Fruit fly (Drosophila melanogaster): ENCODE measurements around the gene CG8353.

The CG8353 gene

DNA sequence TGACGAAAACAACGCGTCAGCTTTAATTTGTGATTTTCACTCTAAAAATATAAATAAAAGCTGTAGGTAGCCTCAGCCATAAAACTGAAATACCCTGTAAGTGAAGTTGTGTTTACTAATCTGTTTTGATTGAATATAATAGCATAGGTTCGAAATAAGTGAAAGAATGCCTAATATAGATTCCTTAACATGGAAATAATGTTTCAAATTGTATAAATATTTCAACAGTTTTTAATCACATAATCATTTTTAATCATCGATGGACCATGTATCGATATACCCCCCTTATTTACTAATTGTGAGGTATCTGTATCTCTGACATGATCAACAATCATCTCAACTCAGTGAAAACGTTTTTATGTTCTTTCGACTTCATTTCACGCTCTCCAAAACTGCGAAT, 41.6 kb downstream of the CG8353 start (continued):
- TF ChIP-seq CG9817 (tag; optimal IDR thresholded peaks at IDR 0.05) (no peak), CG11398 (GFP tag; optimal IDR thresholded peaks at IDR 0.05) (no peak), CG12769 (tag; optimal IDR thresholded peaks at IDR 0.05) (no peak), CG30431 (GFP tag; optimal IDR thresholded peaks at IDR 0.05) (no peak), ato (GFP tag; IDR thresholded peaks at IDR 0.05; ENCODE audit: partially characterized antibody) (no peak), Hr39 (optimal IDR thresholded peaks at IDR 0.05) (no peak), CG2889 (GFP tag; IDR thresholded peaks at IDR 0.05) (0 out of 3 replicates have a peak, but pooled peaks have one; percentile 22), CG10565 (GFP tag; optimal IDR thresholded peaks at IDR 0.05) (no peak), CG7271 (tag; optimal IDR thresholded peaks at IDR 0.05) (no peak), CG3995 (GFP tag; optimal IDR thresholded peaks at IDR 0.05) (no peak), Mad (GFP tag; optimal IDR thresholded peaks at IDR 0.05) (no peak), klu (GFP tag; IDR thresholded peaks at IDR 0.05) (no peak), CG10147 (GFP tag; optimal IDR thresholded peaks at IDR 0.05) (no peak), hbn (GFP tag; IDR thresholded peaks at IDR 0.05; ENCODE audit: partially characterized antibody) (no peak), Nf-YC (tag; optimal IDR thresholded peaks at IDR 0.05) (no peak), CG1792 (GFP tag; optimal IDR thresholded peaks at IDR 0.05) (no peak), CG17328 (GFP tag; IDR thresholded peaks at IDR 0.05) (0 out of 2 replicates have a peak, but pooled peaks have one; percentile 8), CG13287 (GFP tag; IDR thresholded peaks at IDR 0.05; ENCODE audit: partially characterized antibody) (no peak), mirr (GFP tag; optimal IDR thresholded peaks at IDR 0.05) (no peak), stc (GFP tag; IDR thresholded peaks at IDR 0.05) (0 out of 2 replicates have a peak, but pooled peaks have one; percentile 12), Stat92E (GFP tag; optimal IDR thresholded peaks at IDR 0.05) (no peak), CG3281 (GFP tag; optimal IDR thresholded peaks at IDR 0.05) (no peak), pb (GFP tag; optimal IDR thresholded peaks at IDR 0.05) (no peak), caup (GFP tag; optimal IDR thresholded peaks at IDR 0.05; ENCODE audit: severe bottlenecking) (no peak), Dip2 (GFP tag; IDR thresholded peaks at IDR 0.05) (no peak), Fer1 (GFP tag; optimal IDR thresholded peaks at IDR 0.05) (no peak), crc (GFP tag; optimal IDR thresholded peaks at IDR 0.05) (no peak), trh (GFP tag; optimal IDR thresholded peaks at IDR 0.05) (no peak), Optix (GFP tag; IDR thresholded peaks at IDR 0.05) (no peak), CG1602 (GFP tag; optimal IDR thresholded peaks at IDR 0.05) (no peak), CG6683 (GFP tag; optimal IDR thresholded peaks at IDR 0.05) (no peak), CG7556 (GFP tag; optimal IDR thresholded peaks at IDR 0.05) (no peak), btn (GFP tag; optimal IDR thresholded peaks at IDR 0.05) (no peak), Dll (GFP tag; IDR thresholded peaks at IDR 0.05; ENCODE audit: partially characterized antibody) (no peak), onecut (GFP tag; IDR thresholded peaks at IDR 0.05) (no peak), CG30403 (GFP tag; optimal IDR thresholded peaks at IDR 0.05) (no peak), ro (GFP tag; IDR thresholded peaks at IDR 0.05) (no peak), CG11085 (GFP tag; IDR thresholded peaks at IDR 0.05) (no peak), mam (GFP tag; optimal IDR thresholded peaks at IDR 0.05) (peak; percentile 3), so (GFP tag; IDR thresholded peaks at IDR 0.05) (no peak), CG8924 (tag; optimal IDR thresholded peaks at IDR 0.05) (no peak), BEAF-32 (GFP tag; optimal IDR thresholded peaks at IDR 0.05) (no peak), CG11696 (GFP tag; IDR thresholded peaks at IDR 0.05) (peak; percentile 32; the same call in 1 of the 2 replicates), CG14710 (tag; optimal IDR thresholded peaks at IDR 0.05) (no peak), oc (tag; optimal IDR thresholded peaks at IDR 0.05) (no peak), eyg (GFP tag; optimal IDR thresholded peaks at IDR 0.05) (no peak), CG43689 (GFP tag; IDR thresholded peaks at IDR 0.05) (no peak), phol (tag; optimal IDR thresholded peaks at IDR 0.05) (no peak), cas (GFP tag; IDR thresholded peaks at IDR 0.05) (no peak), salm (tag; optimal IDR thresholded peaks at IDR 0.05) (no peak), Atf-2 (GFP tag; optimal IDR thresholded peaks at IDR 0.05) (no peak), CTCF (GFP tag; optimal IDR thresholded peaks at IDR 0.05) (no peak), CG12236 (GFP tag; optimal IDR thresholded peaks at IDR 0.05) (no peak)

Data from whole organism, embryonic.